Worm (Caenorhabditis elegans) whole organism, late embryonic: ENCODE results near the gene F09C6.11.

Source experiments
- ahr-1 ChIP-seq: sonication (generic microtip); optimal IDR thresholded peaks from 2 replicates; lab custom pipeline; 2016; ENCODE audit warnings: missing genetic modification characterization, missing compliant biosample characterization
- ceh-22 ChIP-seq: sonication (generic microtip); optimal IDR thresholded peaks from 2 replicates; lab custom pipeline; 2017; ENCODE audit warnings: missing biosample characterization, missing genetic modification characterization
- sdc-2 ChIP-seq: sonication (generic microtip); optimal IDR thresholded peaks from 2 replicates; lab custom pipeline; 2016; ENCODE audit warnings: missing genotype, missing genetic modification characterization, missing compliant biosample characterization

DNA sequence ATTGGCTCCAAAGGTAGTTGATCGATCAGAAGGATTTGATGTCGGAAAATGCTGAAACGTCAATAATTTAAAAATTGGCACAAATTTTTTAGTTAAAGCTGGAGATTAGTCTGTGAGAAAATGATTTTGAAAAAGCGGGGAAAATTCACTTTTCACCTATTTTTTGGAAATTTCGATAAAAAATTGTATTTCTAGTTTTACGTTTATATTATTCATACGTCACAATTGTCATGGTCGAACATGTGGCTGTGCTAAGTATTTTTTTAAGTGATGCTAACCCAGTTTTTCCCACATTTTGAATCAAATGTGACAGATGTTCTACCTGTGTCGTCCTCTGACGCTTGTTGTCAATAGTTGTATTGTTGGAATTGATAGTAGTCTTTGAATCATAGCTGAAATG lies 2.6 kb downstream of the F09C6.11 start:
- TF ChIP-seq ahr-1 (tag; lab: Kevin White, UChicago) (no peak), ceh-22 (no peak), sdc-2 (tag; lab: Kevin White, UChicago) (no peak)
